Worm (Caenorhabditis elegans) whole organism, late embryonic: Measurements from ENCODE around the gene C34H4.1.

Source experiments
- F13H6.1 ChIP-seq: sonication (generic microtip); optimal IDR thresholded peaks from 2 replicates; lab custom pipeline; 2016; ENCODE audit warnings: missing genetic modification characterization, missing compliant biosample characterization
- ama-1 ChIP-seq: fragments of 150-350 bp; optimal IDR thresholded peaks from 2 replicates; lab custom pipeline; 2014
- ceh-9 ChIP-seq: sonication (generic microtip); optimal IDR thresholded peaks from 2 replicates; lab custom pipeline; 2016; ENCODE audit warnings: mild to moderate bottlenecking, missing genetic modification characterization, inconsistent platforms, missing compliant biosample characterization
- dmd-4 ChIP-seq: sonication (generic microtip); optimal IDR thresholded peaks from 2 replicates; lab custom pipeline; 2016; ENCODE audit warnings: borderline replicate concordance, missing genetic modification characterization, missing compliant biosample characterization
- elt-2 ChIP-seq: sonication (generic microtip); optimal IDR thresholded peaks from 2 replicates; lab custom pipeline; 2016; ENCODE audit warnings: missing genetic modification reagents, missing genetic modification characterization, missing compliant biosample characterization
- hlh-30 ChIP-seq: sonication (generic microtip); optimal IDR thresholded peaks from 2 replicates; lab custom pipeline; 2017; ENCODE audit warnings: antibody characterized with exemption, missing genetic modification characterization, missing compliant biosample characterization; ENCODE audit not compliant: insufficient read depth
- nfya-1 ChIP-seq: sonication (generic microtip); optimal IDR thresholded peaks from 2 replicates; lab custom pipeline; 2017; ENCODE audit warnings: missing genetic modification characterization, mild to moderate bottlenecking, missing compliant biosample characterization, antibody characterized with exemption, moderate library complexity
- npax-4 ChIP-seq: sonication (generic microtip); optimal IDR thresholded peaks from 2 replicates; lab custom pipeline; 2016; ENCODE audit warnings: missing genetic modification characterization, missing compliant biosample characterization
- rnt-1 ChIP-seq: sonication (generic microtip); optimal IDR thresholded peaks from 2 replicates; lab custom pipeline; 2016; ENCODE audit warnings: missing genetic modification characterization, missing compliant biosample characterization
- unc-55 ChIP-seq: sonication (generic microtip); optimal IDR thresholded peaks from 2 replicates; lab custom pipeline; 2017; ENCODE audit warnings: missing biosample characterization, missing genetic modification reagents, missing genetic modification characterization

DNA sequence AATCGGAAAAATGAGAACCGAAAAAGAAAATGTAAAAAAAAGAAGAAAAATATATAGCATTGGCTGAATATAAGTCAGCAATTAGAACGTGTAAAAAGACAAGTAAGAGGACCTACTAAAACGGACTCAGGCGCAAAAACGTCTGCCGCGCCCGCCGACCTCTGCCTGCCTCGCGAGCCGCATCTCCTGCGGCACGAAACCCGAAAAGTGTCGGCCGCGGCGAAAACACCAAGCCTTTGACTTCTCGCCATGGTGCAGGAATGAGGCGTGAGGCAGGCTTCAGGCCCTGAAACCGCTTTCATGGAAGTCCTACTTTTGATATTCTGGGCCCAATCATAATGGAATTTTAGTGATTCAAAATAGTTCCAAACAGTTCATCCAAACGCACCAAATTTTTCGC is 10.3 kb downstream of the C34H4.1 start:
- TF ChIP-seq ama-1 (lab: Kevin White, UChicago) = no peak
- TF ChIP-seq nfya-1 (tag; lab: Kevin White, UChicago) = no peak
- TF ChIP-seq ceh-9 (tag; lab: Kevin White, UChicago) = no peak
- TF ChIP-seq elt-2 (tag; lab: Kevin White, UChicago) = no peak
- TF ChIP-seq npax-4 (tag; lab: Kevin White, UChicago) = no peak
- TF ChIP-seq dmd-4 (tag; lab: Kevin White, UChicago) = no peak
- TF ChIP-seq rnt-1 (tag; lab: Kevin White, UChicago) = no peak
- TF ChIP-seq F13H6.1 (tag; lab: Kevin White, UChicago) = no peak
- TF ChIP-seq hlh-30 (tag; lab: Kevin White, UChicago) = no peak
- TF ChIP-seq unc-55 (GFP tag; lab: Kevin White, UChicago) = no peak
